Worm (Caenorhabditis elegans) whole organism, L2 larva: ENCODE measurements around the gene rbd-1.

ENCODE experiments used
- alr-1 ChIP-seq: fragments of 150-350 bp; optimal IDR thresholded peaks from 2 replicates; lab custom pipeline; 2014; ENCODE audit warnings: missing biosample characterization, missing genetic modification characterization
- ama-1 ChIP-seq: fragments of 150-350 bp; optimal IDR thresholded peaks from 2 replicates; lab custom pipeline; 2018; ENCODE audit warnings: inconsistent platforms
- blmp-1 ChIP-seq: sonication (generic microtip); optimal IDR thresholded peaks from 2 replicates; lab custom pipeline; 2017; ENCODE audit warnings: missing genetic modification characterization, mild to moderate bottlenecking, missing compliant biosample characterization, antibody characterized with exemption, moderate library complexity; ENCODE audit not compliant: insufficient read depth
- ceh-16 ChIP-seq: fragments of 150-350 bp; optimal IDR thresholded peaks from 2 replicates; lab custom pipeline; 2014; ENCODE audit warnings: missing biosample characterization, missing genetic modification characterization
- ceh-82 ChIP-seq: fragments of 150-350 bp; optimal IDR thresholded peaks from 2 replicates; lab custom pipeline; 2014; ENCODE audit warnings: missing biosample characterization, missing genetic modification characterization
- dmd-4 ChIP-seq: sonication (generic microtip); optimal IDR thresholded peaks from 2 replicates; lab custom pipeline; 2017; ENCODE audit warnings: missing biosample characterization, missing genetic modification characterization
- elt-1 ChIP-seq: fragments of 150-350 bp; optimal IDR thresholded peaks from 2 replicates; lab custom pipeline; 2014; ENCODE audit warnings: missing biosample characterization, missing genetic modification characterization
- nhr-237 ChIP-seq: fragments of 150-350 bp; optimal IDR thresholded peaks from 2 replicates; lab custom pipeline; 2014; ENCODE audit warnings: missing biosample characterization, missing genetic modification characterization
- sem-4 ChIP-seq: fragments of 150-350 bp; optimal IDR thresholded peaks from 2 replicates; lab custom pipeline; 2014; ENCODE audit warnings: missing biosample characterization, missing genetic modification reagents, missing genetic modification characterization
- sma-9 ChIP-seq, 2 experiments: fragments of 150-350 bp in 1 of 2; sonication (generic microtip) in 1 of 2; optimal IDR thresholded peaks; 2 replicates each; lab custom pipeline; 2014 to 2016; ENCODE audit warnings: missing genetic modification characterization in 2 of 2, mild to moderate bottlenecking in 1 of 2, missing biosample characterization in 1 of 2, missing compliant biosample characterization in 1 of 2, missing genetic modification reagents in 1 of 2, moderate library complexity in 1 of 2
- unc-39 ChIP-seq: fragments of 150-350 bp; optimal IDR thresholded peaks from 2 replicates; lab custom pipeline; 2014; ENCODE audit warnings: missing biosample characterization, missing genetic modification characterization
- unc-62 ChIP-seq: fragments of 150-350 bp; optimal IDR thresholded peaks from 2 replicates; lab custom pipeline; 2014; ENCODE audit warnings: missing biosample characterization, missing genetic modification reagents, missing genetic modification characterization
- zag-1 ChIP-seq: fragments of 150-350 bp; optimal IDR thresholded peaks from 2 replicates; lab custom pipeline; 2014; ENCODE audit warnings: missing biosample characterization, missing genetic modification characterization
- ztf-11 ChIP-seq: sonication (generic microtip); optimal IDR thresholded peaks from 2 replicates; lab custom pipeline; 2017; ENCODE audit warnings: missing biosample characterization, missing genetic modification characterization

DNA sequence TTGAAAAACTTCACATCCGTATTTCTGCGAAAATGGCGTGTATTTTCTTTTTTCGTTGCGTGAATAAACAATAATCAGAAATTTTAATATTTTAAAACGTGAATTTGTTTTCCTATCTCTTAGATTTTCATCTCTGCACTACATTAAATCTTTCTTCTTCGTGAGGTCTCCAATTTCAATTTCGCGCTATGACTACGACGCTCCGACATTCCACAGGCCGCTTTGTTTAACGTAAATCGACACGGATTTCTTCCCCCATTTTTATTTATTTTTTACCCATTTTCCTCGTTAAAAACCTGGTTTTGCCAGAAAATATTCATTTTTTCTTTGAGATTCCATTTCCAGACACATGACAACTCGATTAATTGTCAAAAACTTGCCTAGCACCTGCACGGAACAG, at the start of gene rbd-1, which contains the start of gene T23F6.3:
- no peak for TF ChIP-seq unc-62
- no peak for TF ChIP-seq ama-1 (lab: Kevin White, UChicago)
- no peak for TF ChIP-seq unc-39 (tag; lab: Kevin White, UChicago)
- TF ChIP-seq blmp-1: no peak
- no peak for TF ChIP-seq ztf-11 (tag; lab: Kevin White, UChicago)
- no peak for TF ChIP-seq ceh-16 (tag; lab: Kevin White, UChicago)
- no peak for TF ChIP-seq elt-1 (tag; lab: Kevin White, UChicago)
- peak; percentile 72 for TF ChIP-seq ceh-82 (tag; lab: Kevin White, UChicago)
- no peak for TF ChIP-seq dmd-4 (tag; lab: Kevin White, UChicago)
- TF ChIP-seq nhr-237 (tag; lab: Kevin White, UChicago): peak; percentile 80
- TF ChIP-seq alr-1: no peak
- peak; percentile 61 for TF ChIP-seq sem-4 (tag; lab: Kevin White, UChicago)
- TF ChIP-seq sma-9 (GFP tag; optimal IDR thresholded peaks at IDR 0.05; lab: Kevin White, UChicago): peak; percentile 94
- no peak for TF ChIP-seq sma-9 (tag; optimal IDR thresholded peaks at IDR 0.05; lab: Kevin White, UChicago)
- TF ChIP-seq zag-1: peak; percentile 61
